Worm (Caenorhabditis elegans): Measurements from ENCODE around the gene C02G6.2.

ce11 chrV:5865085-5865484 lies 6.8 kb upstream of the C02G6.2 start, which contains the start of gene F26F12.5:
- TF ChIP-seq ceh-18 (tag; optimal IDR thresholded peaks at IDR 0.05) (no peak), fkh-10 (GFP tag; optimal IDR thresholded peaks at IDR 0.05) (no peak), pax-1 (tag; optimal IDR thresholded peaks at IDR 0.05) (no peak), hlh-30 (tag; optimal IDR thresholded peaks at IDR 0.05; ENCODE audit: insufficient read depth) (no peak), tbx-2 (tag; optimal IDR thresholded peaks at IDR 0.05) (no peak), ztf-16 (tag; optimal IDR thresholded peaks at IDR 0.05) (no peak), ets-4 (tag; optimal IDR thresholded peaks at IDR 0.05) (no peak), ama-1 (optimal IDR thresholded peaks at IDR 0.05) (no peak), madf-2 (tag; optimal IDR thresholded peaks at IDR 0.05) (no peak), gmeb-2 (tag; optimal IDR thresholded peaks at IDR 0.05) (no peak), lin-11 (tag; optimal IDR thresholded peaks at IDR 0.05) (no peak), nhr-11 (tag; optimal IDR thresholded peaks at IDR 0.05) (no peak)
